Worm (Caenorhabditis elegans): ENCODE data around the gene Y62H9A.12.

DNA sequence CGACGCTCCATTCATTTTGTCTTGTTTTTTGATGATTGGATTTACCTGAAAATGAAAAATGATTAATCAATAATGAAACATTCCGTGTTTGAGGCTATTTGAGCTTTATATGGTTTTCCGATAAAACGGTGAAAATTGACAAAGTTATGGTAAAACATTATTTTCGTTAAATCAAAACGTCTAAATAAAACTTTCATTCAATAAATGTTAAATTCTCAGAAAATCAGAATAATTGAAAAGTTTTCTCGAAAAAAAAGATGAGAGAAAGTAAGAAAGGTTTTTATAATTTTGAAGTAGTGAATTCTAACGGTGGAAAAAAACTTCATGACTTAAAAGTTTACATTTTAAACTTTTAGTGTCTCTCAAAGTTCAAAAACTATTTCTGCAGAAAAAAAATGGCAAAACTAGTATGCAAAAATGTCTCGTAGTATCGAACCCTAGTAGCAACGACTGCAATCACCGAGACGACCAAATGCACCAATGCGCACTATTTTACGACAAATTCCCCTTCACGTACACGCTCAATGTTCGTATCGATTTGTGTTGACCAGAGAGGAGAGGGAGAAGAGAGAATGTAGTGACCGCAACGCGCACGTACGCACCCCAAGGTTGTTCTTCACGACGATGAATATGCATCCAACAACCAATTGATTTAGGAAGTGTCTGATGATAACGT, 33.0 kb downstream of the Y62H9A.12 start, which contains the start of gene nfya-1:
- TF ChIP-seq nhr-76 (tag; optimal IDR thresholded peaks at IDR 0.05) (no peak), snpc-4 (tag; optimal IDR thresholded peaks at IDR 0.05) (no peak), ces-1 (GFP tag; optimal IDR thresholded peaks at IDR 0.05) (peak; percentile 44), lsy-2 (tag; optimal IDR thresholded peaks at IDR 0.05) (no peak), elt-1 (tag; optimal IDR thresholded peaks at IDR 0.05; ENCODE audit: borderline replicate concordance, insufficient read depth) (no peak), pha-4 (tag; optimal IDR thresholded peaks at IDR 0.05) (peak; percentile 28), unc-62 (GFP tag; optimal IDR thresholded peaks at IDR 0.05) (no peak), elt-3 (tag; optimal IDR thresholded peaks at IDR 0.05) (no peak), nhr-28 (tag; optimal IDR thresholded peaks at IDR 0.05) (no peak), nhr-12 (tag; optimal IDR thresholded peaks at IDR 0.05) (no peak), ztf-11 (tag; optimal IDR thresholded peaks at IDR 0.05) (no peak), lin-13 (tag; optimal IDR thresholded peaks at IDR 0.05) (peak; percentile 32), cnd-1 (tag; optimal IDR thresholded peaks at IDR 0.05) (no peak)
